Fruit fly (Drosophila melanogaster): ENCODE results near the gene Tim17a2.

dm6 chr3R:5257147-5257487 is 5.4 kb downstream of the Tim17a2 start:
- TF ChIP-seq CG8478 (optimal IDR thresholded peaks at IDR 0.05) (no peak), CTCF (optimal IDR thresholded peaks at IDR 0.05) (no peak)

Measured in S2 (cell line).